Fruit fly (Drosophila melanogaster): ENCODE results near the gene RpL8.

dm6 chr3L:2548932-2549331 lies 38.3 kb upstream of the RpL8 start:
- TF ChIP-seq psq (optimal IDR thresholded peaks at IDR 0.05), result no peak
- no peak for TF ChIP-seq CG8478 (optimal IDR thresholded peaks at IDR 0.05)
- no peak for TF ChIP-seq pan (optimal IDR thresholded peaks at IDR 0.05)
- TF ChIP-seq Dll (optimal IDR thresholded peaks at IDR 0.05), result no peak
- TF ChIP-seq EcR (GFP tag; optimal IDR thresholded peaks at IDR 0.05), result no peak
- no peak for TF ChIP-seq usp (GFP tag; optimal IDR thresholded peaks at IDR 0.05)
